Worm (Caenorhabditis elegans): ENCODE data around the gene sec-3.
A peak's percentile ranks its signal among the peaks of the same experiment; 100 is the strongest.

Gene sec-3

ce11 chrX:3115134-3116032 is 15.7 kb upstream of the sec-3 start (continued):
- TF ChIP-seq mxl-2 (GFP tag; conservative IDR thresholded peaks at IDR 0.05): no peak
- no peak for TF ChIP-seq ceh-32 (tag; optimal IDR thresholded peaks at IDR 0.05; ENCODE audit: poor library complexity)
- peak; percentile 85 for TF ChIP-seq dve-1 (tag; optimal IDR thresholded peaks at IDR 0.05; ENCODE audit: insufficient read depth)
- no peak for TF ChIP-seq ceh-82 (tag; optimal IDR thresholded peaks at IDR 0.05)
- TF ChIP-seq nhr-10 (tag; optimal IDR thresholded peaks at IDR 0.05): peak; percentile 43
- no peak for TF ChIP-seq mdl-1 (tag; optimal IDR thresholded peaks at IDR 0.05)
- TF ChIP-seq ZK337.2 (GFP tag; IDR thresholded peaks at IDR 0.05): no peak
- no peak for TF ChIP-seq unc-130 (GFP tag; optimal IDR thresholded peaks at IDR 0.05)
- TF ChIP-seq fos-1 (tag; optimal IDR thresholded peaks at IDR 0.05): no peak
- TF ChIP-seq egl-43 (GFP tag; IDR thresholded peaks at IDR 0.05): no peak
- peak; percentile 68; the same call in 1 of the 2 replicates for TF ChIP-seq zfp-3 (GFP tag; conservative IDR thresholded peaks at IDR 0.05)
- peak in 1 of 2 experiments; percentile 14 for TF ChIP-seq lsy-2 (tag; optimal IDR thresholded peaks at IDR 0.05)
- no peak for TF ChIP-seq saeg-2 (GFP tag; IDR thresholded peaks at IDR 0.05)
- peak; percentile 46 for TF ChIP-seq nhr-77 (tag; optimal IDR thresholded peaks at IDR 0.05)
- no peak for TF ChIP-seq pqm-1 (tag; optimal IDR thresholded peaks at IDR 0.05)
- TF ChIP-seq ceh-28 (tag; optimal IDR thresholded peaks at IDR 0.05): peak; percentile 7
- no peak for TF ChIP-seq T20F7.1 (GFP tag; optimal IDR thresholded peaks at IDR 0.05)
- no peak for TF ChIP-seq ctbp-1 (GFP tag; IDR thresholded peaks at IDR 0.05)
- no peak for TF ChIP-seq hmg-1.1 (GFP tag; IDR thresholded peaks at IDR 0.05)
- no peak for TF ChIP-seq zip-2 (tag; optimal IDR thresholded peaks at IDR 0.05)
- peak; percentile 13 for TF ChIP-seq nhr-48 (tag; optimal IDR thresholded peaks at IDR 0.05)
- no peak for TF ChIP-seq lir-3 (tag; optimal IDR thresholded peaks at IDR 0.05)
- no peak for TF ChIP-seq lin-29 (GFP tag; IDR thresholded peaks at IDR 0.05)
- no peak for TF ChIP-seq nhr-111 (GFP tag; optimal IDR thresholded peaks at IDR 0.05)
- TF ChIP-seq F49E8.2 (tag; optimal IDR thresholded peaks at IDR 0.05; ENCODE audit: borderline replicate concordance): no peak
- TF ChIP-seq dmd-6 (GFP tag; IDR thresholded peaks at IDR 0.05): peak; percentile 44; the same call in 1 of the 2 replicates
- no peak for TF ChIP-seq gei-8 (GFP tag; optimal IDR thresholded peaks at IDR 0.05)
- TF ChIP-seq nhr-76 (tag; optimal IDR thresholded peaks at IDR 0.05): no peak
- no peak for TF ChIP-seq duxl-1 (tag; optimal IDR thresholded peaks at IDR 0.05; ENCODE audit: poor library complexity)
- no peak for TF ChIP-seq aly-2 (tag; optimal IDR thresholded peaks at IDR 0.05)
- TF ChIP-seq lin-1 (GFP tag; IDR thresholded peaks at IDR 0.05): 0 out of 2 replicates have a peak, but pooled peaks have one; percentile 56
- peak; percentile 54 for TF ChIP-seq nhr-25 (tag; optimal IDR thresholded peaks at IDR 0.05; ENCODE audit: borderline replicate concordance, insufficient read depth)
- TF ChIP-seq lin-13 (GFP tag; optimal IDR thresholded peaks at IDR 0.05): no peak
- no peak for TF ChIP-seq F26F4.8 (GFP tag; conservative IDR thresholded peaks at IDR 0.05)
- no peak for TF ChIP-seq zfp-2 (tag; optimal IDR thresholded peaks at IDR 0.05)
- TF ChIP-seq F44E2.7 (GFP tag; IDR thresholded peaks at IDR 0.05): no peak
- TF ChIP-seq mdt-29 (GFP tag; IDR thresholded peaks at IDR 0.05): peak; percentile 21; the same call in 1 of the 2 replicates
- TF ChIP-seq nhr-6 (tag; optimal IDR thresholded peaks at IDR 0.05): no peak
- no peak for TF ChIP-seq lin-39 (tag; optimal IDR thresholded peaks at IDR 0.05)
- TF ChIP-seq ceh-44 (GFP tag; IDR thresholded peaks at IDR 0.05): no peak
- TF ChIP-seq R02D3.7 (tag; optimal IDR thresholded peaks at IDR 0.05): no peak
- no peak for TF ChIP-seq spr-3 (GFP tag; optimal IDR thresholded peaks at IDR 0.05)
- TF ChIP-seq skn-1 (tag; optimal IDR thresholded peaks at IDR 0.05): no peak
- TF ChIP-seq snpc-1.2 (GFP tag; IDR thresholded peaks at IDR 0.05): no peak
- TF ChIP-seq daf-19 (GFP tag; conservative IDR thresholded peaks at IDR 0.05): no peak
- TF ChIP-seq ztf-11 (tag; optimal IDR thresholded peaks at IDR 0.05): no peak
- peak; percentile 85 for TF ChIP-seq ama-1 (optimal IDR thresholded peaks at IDR 0.05)
- TF ChIP-seq F10B5.3 (tag; optimal IDR thresholded peaks at IDR 0.05): no peak
- peak; percentile 39; the same call in 1 of the 2 replicates for TF ChIP-seq set-16 (GFP tag; IDR thresholded peaks at IDR 0.05)

Measured in whole organism, L4 larva.